Fruit fly (Drosophila melanogaster) whole organism, adult: ENCODE results near the gene Elba3.

Experiments
- Clk ChIP-seq: fragments of 200-800 bp; sonication (Bioruptor generic); optimal IDR thresholded peaks from 2 replicates; lab custom pipeline; 2017; ENCODE audit warnings: missing biosample characterization, missing genetic modification characterization
- pad ChIP-seq: fragments of 200-800 bp; sonication (Bioruptor generic); optimal IDR thresholded peaks from 3 replicates; lab custom pipeline; 2017; ENCODE audit warnings: missing biosample characterization, missing genetic modification characterization, mild to moderate bottlenecking, moderate library complexity, missing genetic modification reagents

DNA sequence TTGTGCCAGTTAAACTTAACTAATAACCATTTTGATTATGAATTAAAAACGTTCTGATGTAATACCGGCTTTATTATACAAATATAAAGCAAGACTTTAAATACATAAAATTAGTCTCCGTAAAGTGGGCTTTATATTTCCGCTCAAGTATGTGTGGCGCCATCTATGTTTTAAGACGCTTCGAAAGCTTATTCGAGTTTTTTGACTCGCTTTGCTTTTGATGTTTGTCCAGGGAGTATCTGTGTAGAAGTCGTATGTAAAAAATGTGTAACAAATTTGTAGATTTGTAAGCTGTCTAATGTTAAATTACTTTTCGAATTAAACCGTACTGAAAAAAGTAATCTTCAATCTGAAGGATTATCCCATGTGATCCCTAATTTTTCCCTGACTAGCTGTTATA is 26.4 kb upstream of the Elba3 start:
- TF ChIP-seq Clk (GFP tag; lab: Kevin White, UChicago) (no peak), pad (GFP tag; lab: Kevin White, UChicago) (no peak)
